Fruit fly (Drosophila melanogaster) whole organism: ENCODE measurements around the gene CG6163.

Source experiments
- CG8478 ChIP-seq: fragments of >200 bp; optimal IDR thresholded peaks from 2 replicates; lab custom pipeline; 2018; ENCODE audit warnings: inconsistent platforms
- Dll ChIP-seq: fragments of >200 bp; optimal IDR thresholded peaks from 2 replicates; lab custom pipeline; 2017
- EcR ChIP-seq, 2 experiments: fragments of >200 bp; optimal IDR thresholded peaks; 2 replicates each; lab custom pipeline; 2017; ENCODE audit warnings: missing biosample characterization in 2 of 2, missing genetic modification characterization in 2 of 2, missing genetic modification reagents in 2 of 2
- pan ChIP-seq: fragments of >200 bp; optimal IDR thresholded peaks from 2 replicates; lab custom pipeline; 2017
- psq ChIP-seq: fragments of >200 bp; optimal IDR thresholded peaks from 2 replicates; lab custom pipeline; 2017
- usp ChIP-seq: fragments of >200 bp; optimal IDR thresholded peaks from 2 replicates; lab custom pipeline; 2017; ENCODE audit warnings: missing biosample characterization, missing genetic modification characterization, mixed read lengths

The CG6163 gene

dm6 chr3L:11364835-11365431, at the start of gene CG6163:
TSS of gene CG6163 (minus strand) at chr3L:11364885.
- TF ChIP-seq CG8478 = no peak
- TF ChIP-seq usp (GFP tag; lab: Kevin White, UChicago) = no peak
- TF ChIP-seq Dll = no peak
- TF ChIP-seq psq (lab: Kevin White, UChicago) = peak; percentile 46
- no peak for TF ChIP-seq EcR (GFP tag; optimal IDR thresholded peaks at IDR 0.05; lab: Kevin White, UChicago)
- TF ChIP-seq pan = no peak

dm6 chr3L:11414453-11414852, 49.8 kb upstream of the CG6163 start:
- TF ChIP-seq EcR (GFP tag; optimal IDR thresholded peaks at IDR 0.05; lab: Kevin White, UChicago) = no peak
- no peak for TF ChIP-seq CG8478
- TF ChIP-seq psq (lab: Kevin White, UChicago) = no peak
- TF ChIP-seq usp (GFP tag; lab: Kevin White, UChicago) = no peak
- TF ChIP-seq pan = no peak
- no peak for TF ChIP-seq Dll

- TF ChIP-seq EcR (GFP tag; optimal IDR thresholded peaks at IDR 0.05; lab: Kevin White, UChicago) (no peak), usp (GFP tag; lab: Kevin White, UChicago) (no peak), Dll (no peak), CG8478 (no peak), pan (no peak), psq (lab: Kevin White, UChicago) (no peak)
Observed at dm6 chr3L:11413697-11414096, 49.0 kb upstream of the CG6163 start.

dm6 chr3L:11410505-11410904, 45.8 kb upstream of the CG6163 start:
- TF ChIP-seq pan = no peak
- no peak for TF ChIP-seq Dll
- no peak for TF ChIP-seq CG8478
- no peak for TF ChIP-seq EcR (GFP tag; optimal IDR thresholded peaks at IDR 0.05; lab: Kevin White, UChicago)
- no peak for TF ChIP-seq usp (GFP tag; lab: Kevin White, UChicago)
- TF ChIP-seq psq (lab: Kevin White, UChicago) = no peak

dm6 chr3L:11408282-11409047, 43.8 kb upstream of the CG6163 start:
- TF ChIP-seq CG8478 (no peak), EcR (GFP tag; optimal IDR thresholded peaks at IDR 0.05; lab: Kevin White, UChicago) (no peak), Dll (no peak), psq (lab: Kevin White, UChicago) (no peak), pan (no peak), usp (GFP tag; lab: Kevin White, UChicago) (no peak)

- TF ChIP-seq CG8478 (no peak), Dll (no peak), psq (lab: Kevin White, UChicago) (no peak), pan (no peak), EcR (GFP tag; optimal IDR thresholded peaks at IDR 0.05; lab: Kevin White, UChicago) (no peak), usp (GFP tag; lab: Kevin White, UChicago) (no peak)
Observed at dm6 chr3L:11407202-11407829, 42.6 kb upstream of the CG6163 start.

dm6 chr3L:11406535-11407201, 42.0 kb upstream of the CG6163 start:
- TF ChIP-seq usp (GFP tag; lab: Kevin White, UChicago) (no peak), Dll (peak; percentile 31)

dm6 chr3L:11405362-11406254, 40.9 kb upstream of the CG6163 start:
- no peak for TF ChIP-seq psq (lab: Kevin White, UChicago)
- peak; percentile 50 for TF ChIP-seq Dll

dm6 chr3L:11403542-11403941, 38.9 kb upstream of the CG6163 start:
- TF ChIP-seq pan (peak; percentile 40), usp (GFP tag; lab: Kevin White, UChicago) (no peak)

- TF ChIP-seq psq (lab: Kevin White, UChicago) = no peak
Observed at dm6 chr3L:11402305-11402704, 37.6 kb upstream of the CG6163 start.

dm6 chr3L:11400673-11401186, 36.0 kb upstream of the CG6163 start:
- TF ChIP-seq usp (GFP tag; lab: Kevin White, UChicago) = no peak
- TF ChIP-seq CG8478 = no peak
- TF ChIP-seq pan = no peak
- TF ChIP-seq EcR (GFP tag; optimal IDR thresholded peaks at IDR 0.05; lab: Kevin White, UChicago) = no peak

dm6 chr3L:11400262-11400661, 35.6 kb upstream of the CG6163 start:
- TF ChIP-seq EcR (GFP tag; optimal IDR thresholded peaks at IDR 0.05; lab: Kevin White, UChicago) (no peak), usp (GFP tag; lab: Kevin White, UChicago) (no peak), CG8478 (no peak), psq (lab: Kevin White, UChicago) (no peak), Dll (no peak)
